Worm (Caenorhabditis elegans) whole organism, late embryonic: Measurements from ENCODE around the gene spig-9.

Experiments
- C08G9.2 ChIP-seq: sonication (generic microtip); optimal IDR thresholded peaks from 2 replicates; lab custom pipeline; 2016; ENCODE audit warnings: mild to moderate bottlenecking, missing genetic modification characterization, moderate library complexity, missing compliant biosample characterization
- F13H6.1 ChIP-seq: sonication (generic microtip); optimal IDR thresholded peaks from 2 replicates; lab custom pipeline; 2016; ENCODE audit warnings: missing genetic modification characterization, missing compliant biosample characterization
- ahr-1 ChIP-seq: sonication (generic microtip); optimal IDR thresholded peaks from 2 replicates; lab custom pipeline; 2016; ENCODE audit warnings: missing genetic modification characterization, missing compliant biosample characterization
- ceh-14 ChIP-seq: sonication (generic microtip); optimal IDR thresholded peaks from 2 replicates; lab custom pipeline; 2016; ENCODE audit warnings: missing genotype, missing genetic modification characterization, missing compliant biosample characterization
- ceh-2 ChIP-seq: sonication (generic microtip); optimal IDR thresholded peaks from 2 replicates; lab custom pipeline; 2016; ENCODE audit warnings: missing genotype, missing genetic modification characterization, missing compliant biosample characterization
- ceh-24 ChIP-seq: sonication (generic microtip); optimal IDR thresholded peaks from 2 replicates; lab custom pipeline; 2016; ENCODE audit warnings: mild to moderate bottlenecking, missing genetic modification characterization, missing compliant biosample characterization
- ceh-48 ChIP-seq: sonication (generic microtip); optimal IDR thresholded peaks from 2 replicates; lab custom pipeline; 2016; ENCODE audit warnings: missing genetic modification characterization, inconsistent platforms, missing compliant biosample characterization
- ceh-6 ChIP-seq: fragments of 200-800 bp; sonication (Bioruptor generic); optimal IDR thresholded peaks from 2 replicates; lab custom pipeline; 2018; ENCODE audit warnings: mild to moderate bottlenecking, missing genetic modification characterization, missing compliant biosample characterization
- che-1 ChIP-seq: sonication (generic microtip); optimal IDR thresholded peaks from 2 replicates; lab custom pipeline; 2016; ENCODE audit warnings: mild to moderate bottlenecking, missing genetic modification characterization, missing compliant biosample characterization
- dmd-4 ChIP-seq: sonication (generic microtip); optimal IDR thresholded peaks from 2 replicates; lab custom pipeline; 2016; ENCODE audit warnings: borderline replicate concordance, missing genetic modification characterization, missing compliant biosample characterization
- dve-1 ChIP-seq: sonication (generic microtip); optimal IDR thresholded peaks from 2 replicates; lab custom pipeline; 2017; ENCODE audit warnings: antibody characterized with exemption, mild to moderate bottlenecking, missing genetic modification characterization, missing compliant biosample characterization
- elt-2 ChIP-seq: sonication (generic microtip); optimal IDR thresholded peaks from 2 replicates; lab custom pipeline; 2016; ENCODE audit warnings: missing genetic modification reagents, missing genetic modification characterization, missing compliant biosample characterization
- elt-4 ChIP-seq: sonication (generic microtip); optimal IDR thresholded peaks from 2 replicates; lab custom pipeline; 2016; ENCODE audit warnings: missing genetic modification characterization, missing compliant biosample characterization
- eyg-1 ChIP-seq: sonication (generic microtip); optimal IDR thresholded peaks from 2 replicates; lab custom pipeline; 2016; ENCODE audit warnings: missing genotype, missing genetic modification characterization, missing compliant biosample characterization
- fax-1 ChIP-seq: sonication (generic microtip); optimal IDR thresholded peaks from 2 replicates; lab custom pipeline; 2016; ENCODE audit warnings: missing genotype, missing genetic modification characterization, missing compliant biosample characterization
- fkh-10 ChIP-seq: fragments of 150-350 bp; optimal IDR thresholded peaks from 2 replicates; lab custom pipeline; 2014; ENCODE audit warnings: missing biosample characterization, missing genetic modification reagents, missing genetic modification characterization
- hlh-13 ChIP-seq: fragments of 200-800 bp; sonication (Bioruptor generic); optimal IDR thresholded peaks from 2 replicates; lab custom pipeline; 2018; ENCODE audit warnings: mild to moderate bottlenecking, missing genetic modification characterization, missing compliant biosample characterization
- hlh-15 ChIP-seq: sonication (generic microtip); optimal IDR thresholded peaks from 2 replicates; lab custom pipeline; 2016; ENCODE audit warnings: missing genetic modification characterization, missing compliant biosample characterization
- hlh-30 ChIP-seq: sonication (generic microtip); optimal IDR thresholded peaks from 2 replicates; lab custom pipeline; 2017; ENCODE audit warnings: antibody characterized with exemption, missing genetic modification characterization, missing compliant biosample characterization; ENCODE audit not compliant: insufficient read depth
- hlh-8 ChIP-seq: sonication (generic microtip); optimal IDR thresholded peaks from 2 replicates; lab custom pipeline; 2016; ENCODE audit warnings: missing genotype, missing genetic modification characterization, missing compliant biosample characterization
- madf-2 ChIP-seq: sonication (generic microtip); optimal IDR thresholded peaks from 2 replicates; lab custom pipeline; 2017; ENCODE audit warnings: missing genetic modification characterization, missing compliant biosample characterization
- pat-9 ChIP-seq: fragments of 200-800 bp; sonication (Bioruptor generic); optimal IDR thresholded peaks from 2 replicates; lab custom pipeline; 2018; ENCODE audit warnings: mild to moderate bottlenecking, missing genetic modification characterization, moderate library complexity, missing compliant biosample characterization
- pqm-1 ChIP-seq: sonication (generic microtip); optimal IDR thresholded peaks from 2 replicates; lab custom pipeline; 2016; ENCODE audit warnings: missing genetic modification characterization, missing compliant biosample characterization
- ref-2 ChIP-seq: sonication (generic microtip); optimal IDR thresholded peaks from 2 replicates; lab custom pipeline; 2016; ENCODE audit warnings: missing genetic modification characterization, missing compliant biosample characterization
- rnt-1 ChIP-seq: sonication (generic microtip); optimal IDR thresholded peaks from 2 replicates; lab custom pipeline; 2016; ENCODE audit warnings: missing genetic modification characterization, missing compliant biosample characterization
- sdc-2 ChIP-seq: sonication (generic microtip); optimal IDR thresholded peaks from 2 replicates; lab custom pipeline; 2016; ENCODE audit warnings: missing genotype, missing genetic modification characterization, missing compliant biosample characterization
- sox-2 ChIP-seq: fragments of 200-800 bp; sonication (Bioruptor generic); IDR thresholded peaks from 2 replicates; pipeline ENCODE4 v1.3.6; 2022; ENCODE audit warnings: missing genetic modification reagents, missing genetic modification characterization, missing compliant biosample characterization
- syd-9 ChIP-seq: sonication (generic microtip); optimal IDR thresholded peaks from 2 replicates; lab custom pipeline; 2016; ENCODE audit warnings: mild to moderate bottlenecking, missing genetic modification characterization, moderate library complexity, missing compliant biosample characterization
- tbx-7 ChIP-seq: sonication (generic microtip); optimal IDR thresholded peaks from 2 replicates; lab custom pipeline; 2016; ENCODE audit warnings: missing genotype, missing genetic modification characterization, missing compliant biosample characterization
- unc-3 ChIP-seq, 2 experiments: fragments of 200-800 bp in 1 of 2; sonication (Bioruptor generic) in 1 of 2; sonication (generic microtip) in 1 of 2; conservative IDR thresholded peaks in 1 of 2; optimal IDR thresholded peaks in 1 of 2; 2 replicates each; pipeline versions ENCODE4 v1.3.6 to Lab custom; 2016 to 2022; ENCODE audit warnings: missing compliant biosample characterization in 2 of 2, missing genetic modification characterization in 2 of 2, missing genetic modification reagents in 1 of 2
- unc-55 ChIP-seq: sonication (generic microtip); optimal IDR thresholded peaks from 2 replicates; lab custom pipeline; 2017; ENCODE audit warnings: missing biosample characterization, missing genetic modification reagents, missing genetic modification characterization
- zip-5 ChIP-seq: sonication (generic microtip); optimal IDR thresholded peaks from 2 replicates; lab custom pipeline; 2016; ENCODE audit warnings: missing genetic modification characterization, missing compliant biosample characterization

spig-9 gene

ce11 chrV:13589494-13590176 is 22.0 kb downstream of the spig-9 start, which contains the start of the genes F53F4.2 and F53F4.18:
Gene F53F4.2, minus strand, starts transcription at chrV:13589594.
Gene F53F4.18, plus strand, starts transcription at chrV:13590126.
- TF ChIP-seq ceh-48 (tag; lab: Kevin White, UChicago), result no peak
- TF ChIP-seq ceh-6 (GFP tag; lab: Kevin White, UChicago), result no peak
- no peak for TF ChIP-seq elt-2 (tag; lab: Kevin White, UChicago)
- no peak for TF ChIP-seq che-1 (tag; lab: Kevin White, UChicago)
- TF ChIP-seq syd-9, result no peak
- no peak for TF ChIP-seq pqm-1 (tag; lab: Kevin White, UChicago)
- no peak for TF ChIP-seq ceh-14 (tag; lab: Kevin White, UChicago)

ce11 chrV:13587902-13588301 is 23.8 kb downstream of the spig-9 start, which contains the start of gene F53F4.17:
Gene F53F4.17, plus strand, starts transcription at chrV:13588202.
- no peak for TF ChIP-seq che-1 (tag; lab: Kevin White, UChicago)
- TF ChIP-seq sdc-2 (tag; lab: Kevin White, UChicago), result no peak
- no peak for TF ChIP-seq hlh-30 (tag; lab: Kevin White, UChicago)
- TF ChIP-seq sox-2 (GFP tag; lab: Robert Waterston, UW), result no peak
- TF ChIP-seq unc-55 (GFP tag; lab: Kevin White, UChicago), result no peak

- no peak for TF ChIP-seq eyg-1 (tag; lab: Kevin White, UChicago)
- TF ChIP-seq ceh-2 (tag; lab: Kevin White, UChicago), result no peak
- no peak for TF ChIP-seq fkh-10 (GFP tag; lab: Kevin White, UChicago)
- no peak for TF ChIP-seq ceh-48 (tag; lab: Kevin White, UChicago)
- no peak for TF ChIP-seq elt-4 (tag; lab: Kevin White, UChicago)
- TF ChIP-seq madf-2 (tag; lab: Kevin White, UChicago), result no peak
- no peak for TF ChIP-seq fax-1 (tag; lab: Kevin White, UChicago)
- TF ChIP-seq hlh-8 (tag; lab: Kevin White, UChicago), result no peak
- TF ChIP-seq zip-5 (tag; lab: Kevin White, UChicago), result no peak
- TF ChIP-seq hlh-15, result no peak
- no peak for TF ChIP-seq tbx-7
- no peak for TF ChIP-seq ahr-1 (tag; lab: Kevin White, UChicago)
- TF ChIP-seq ref-2, result no peak
- no peak for TF ChIP-seq pqm-1 (tag; lab: Kevin White, UChicago)
- no peak for TF ChIP-seq hlh-30 (tag; lab: Kevin White, UChicago)
- TF ChIP-seq rnt-1, result no peak
- no peak for TF ChIP-seq C08G9.2 (tag; lab: Kevin White, UChicago)
- TF ChIP-seq, all 69 proteins: peak for 0
Observed at ce11 chrV:13584484-13584883, 27.2 kb downstream of the spig-9 start, which contains the start of gene F53F4.1. Gene F53F4.1, plus strand, starts transcription at chrV:13584784.

ce11 chrV:13580696-13581095 is 31.0 kb downstream of the spig-9 start, which contains the start of gene C50B8.5:
Gene C50B8.5, plus strand, starts transcription at chrV:13580968.
- TF ChIP-seq dve-1 (tag; lab: Kevin White, UChicago) (peak; percentile 4), ceh-24 (no peak)

ce11 chrV:13578637-13579036 is 33.0 kb downstream of the spig-9 start, which contains the start of gene C50B8.6:
Gene C50B8.6, plus strand, starts transcription at chrV:13578972.
- TF ChIP-seq ceh-2 (tag; lab: Kevin White, UChicago) (no peak), F13H6.1 (tag; lab: Kevin White, UChicago) (no peak), che-1 (tag; lab: Kevin White, UChicago) (no peak), unc-55 (GFP tag; lab: Kevin White, UChicago) (no peak)
- TF ChIP-seq, all 69 proteins: peak for 0

- TF ChIP-seq ceh-24 (no peak), hlh-30 (tag; lab: Kevin White, UChicago) (no peak), ref-2 (no peak), fkh-10 (GFP tag; lab: Kevin White, UChicago) (no peak), unc-3 (GFP tag; conservative IDR thresholded peaks at IDR 0.05; lab: Robert Waterston, UW) (no peak), unc-3 (tag; optimal IDR thresholded peaks at IDR 0.05; lab: Kevin White, UChicago) (no peak), pat-9 (tag; lab: Kevin White, UChicago) (no peak), dve-1 (tag; lab: Kevin White, UChicago) (no peak), zip-5 (tag; lab: Kevin White, UChicago) (no peak), rnt-1 (no peak), dmd-4 (no peak), hlh-13 (GFP tag; lab: Kevin White, UChicago) (no peak), fax-1 (tag; lab: Kevin White, UChicago) (no peak)
Observed at ce11 chrV:13577463-13577862, 34.2 kb downstream of the spig-9 start.
